Worm (Caenorhabditis elegans) whole organism, mixed stage, embryonic: Measurements from ENCODE around the gene nhr-213.

ENCODE experiments used
- M03D4.4 ChIP-seq: sonication (generic microtip); optimal IDR thresholded peaks from 2 replicates; lab custom pipeline; 2017; ENCODE audit warnings: mild to moderate bottlenecking, missing genetic modification characterization, missing compliant biosample characterization
- bed-3 ChIP-seq: fragments of 200-800 bp; sonication (Bioruptor generic); optimal IDR thresholded peaks from 3 replicates; lab custom pipeline; 2018; ENCODE audit warnings: mild to moderate bottlenecking, missing genetic modification characterization, moderate library complexity, missing compliant biosample characterization
- blmp-1 ChIP-seq: fragments of 150-350 bp; optimal IDR thresholded peaks from 2 replicates; lab custom pipeline; 2014; ENCODE audit warnings: missing biosample characterization, missing genetic modification characterization
- ceh-39 ChIP-seq: fragments of 150-350 bp; optimal IDR thresholded peaks from 2 replicates; lab custom pipeline; 2014; ENCODE audit warnings: missing biosample characterization, missing genetic modification characterization
- ceh-43 ChIP-seq: fragments of 200-800 bp; sonication (Bioruptor generic); optimal IDR thresholded peaks from 2 replicates; lab custom pipeline; 2018; ENCODE audit warnings: mild to moderate bottlenecking, missing genetic modification characterization, moderate library complexity, missing compliant biosample characterization
- cnd-1 ChIP-seq: fragments of 200-800 bp; sonication (Bioruptor generic); optimal IDR thresholded peaks from 2 replicates; lab custom pipeline; 2018; ENCODE audit warnings: mild to moderate bottlenecking, missing genetic modification characterization, missing compliant biosample characterization
- drap-1 ChIP-seq: fragments of 200-800 bp; sonication (Bioruptor generic); optimal IDR thresholded peaks from 3 replicates; lab custom pipeline; 2018; ENCODE audit warnings: mild to moderate bottlenecking, missing genetic modification characterization, missing compliant biosample characterization
- elt-3 ChIP-seq: fragments of 150-350 bp; optimal IDR thresholded peaks from 2 replicates; lab custom pipeline; 2014; ENCODE audit warnings: missing biosample characterization, missing genetic modification characterization
- flh-1 ChIP-seq: fragments of 200-800 bp; sonication (Bioruptor generic); optimal IDR thresholded peaks from 2 replicates; lab custom pipeline; 2018; ENCODE audit warnings: mild to moderate bottlenecking, missing genetic modification characterization, moderate library complexity, missing compliant biosample characterization
- ham-2 ChIP-seq: fragments of 200-800 bp; sonication (Bioruptor generic); optimal IDR thresholded peaks from 2 replicates; lab custom pipeline; 2018; ENCODE audit warnings: mild to moderate bottlenecking, missing genetic modification characterization, missing compliant biosample characterization
- hlh-1 ChIP-seq: fragments of 150-350 bp; optimal IDR thresholded peaks from 2 replicates; lab custom pipeline; 2014; ENCODE audit warnings: missing biosample characterization, missing genetic modification reagents, missing genetic modification characterization
- lin-13 ChIP-seq: fragments of 150-350 bp; optimal IDR thresholded peaks from 2 replicates; lab custom pipeline; 2014; ENCODE audit warnings: missing biosample characterization, missing genetic modification characterization
- lin-32 ChIP-seq: fragments of 200-800 bp; sonication (Bioruptor generic); optimal IDR thresholded peaks from 2 replicates; lab custom pipeline; 2018; ENCODE audit warnings: mild to moderate bottlenecking, missing genetic modification characterization, missing compliant biosample characterization
- mab-5 ChIP-seq: fragments of 150-350 bp; optimal IDR thresholded peaks from 2 replicates; lab custom pipeline; 2014; ENCODE audit warnings: missing biosample characterization, missing genetic modification characterization
- mep-1 ChIP-seq: fragments of 150-350 bp; optimal IDR thresholded peaks from 2 replicates; lab custom pipeline; 2017; ENCODE audit warnings: missing biosample characterization, missing genetic modification reagents, missing genetic modification characterization, inconsistent platforms
- mls-2 ChIP-seq: sonication (generic microtip); optimal IDR thresholded peaks from 2 replicates; lab custom pipeline; 2016; ENCODE audit warnings: mild to moderate bottlenecking, missing genetic modification characterization, moderate library complexity, missing compliant biosample characterization
- nhr-12 ChIP-seq: fragments of 150-350 bp; optimal IDR thresholded peaks from 2 replicates; lab custom pipeline; 2014; ENCODE audit warnings: missing biosample characterization, missing genetic modification characterization
- nhr-2 ChIP-seq: fragments of 150-350 bp; optimal IDR thresholded peaks from 2 replicates; lab custom pipeline; 2014; ENCODE audit warnings: missing biosample characterization, missing genetic modification characterization
- nhr-237 ChIP-seq: fragments of 150-350 bp; optimal IDR thresholded peaks from 2 replicates; lab custom pipeline; 2014; ENCODE audit warnings: missing biosample characterization, missing genetic modification characterization
- nhr-28 ChIP-seq: fragments of 150-350 bp; optimal IDR thresholded peaks from 2 replicates; lab custom pipeline; 2014; ENCODE audit warnings: missing biosample characterization, missing genetic modification characterization
- nhr-76 ChIP-seq: sonication (generic microtip); optimal IDR thresholded peaks from 2 replicates; lab custom pipeline; 2017; ENCODE audit warnings: missing biosample characterization, missing genetic modification characterization
- sptf-1 ChIP-seq: sonication (generic microtip); optimal IDR thresholded peaks from 2 replicates; lab custom pipeline; 2017; ENCODE audit warnings: mild to moderate bottlenecking, missing genetic modification characterization, moderate library complexity, missing compliant biosample characterization
- tbx-8 ChIP-seq: fragments of 200-800 bp; sonication (Bioruptor generic); optimal IDR thresholded peaks from 2 replicates; lab custom pipeline; 2018; ENCODE audit warnings: mild to moderate bottlenecking, missing genetic modification characterization, moderate library complexity, missing compliant biosample characterization
- unc-120 ChIP-seq: sonication (generic microtip); optimal IDR thresholded peaks from 2 replicates; lab custom pipeline; 2017; ENCODE audit warnings: missing genetic modification characterization, missing compliant biosample characterization; ENCODE audit not compliant: poor library complexity, severe bottlenecking
- unc-39 ChIP-seq: fragments of 150-350 bp; optimal IDR thresholded peaks from 2 replicates; lab custom pipeline; 2014; ENCODE audit warnings: missing biosample characterization, missing genetic modification characterization
- unc-62 ChIP-seq: fragments of 150-350 bp; optimal IDR thresholded peaks from 2 replicates; lab custom pipeline; 2014; ENCODE audit warnings: missing biosample characterization, missing genetic modification reagents, missing genetic modification characterization
- zip-8 ChIP-seq: fragments of 150-350 bp; optimal IDR thresholded peaks from 2 replicates; lab custom pipeline; 2014; ENCODE audit warnings: missing biosample characterization, missing genetic modification characterization
- ztf-11 ChIP-seq: fragments of 150-350 bp; optimal IDR thresholded peaks from 2 replicates; lab custom pipeline; 2014; ENCODE audit warnings: missing biosample characterization, missing genetic modification characterization

Gene nhr-213

DNA sequence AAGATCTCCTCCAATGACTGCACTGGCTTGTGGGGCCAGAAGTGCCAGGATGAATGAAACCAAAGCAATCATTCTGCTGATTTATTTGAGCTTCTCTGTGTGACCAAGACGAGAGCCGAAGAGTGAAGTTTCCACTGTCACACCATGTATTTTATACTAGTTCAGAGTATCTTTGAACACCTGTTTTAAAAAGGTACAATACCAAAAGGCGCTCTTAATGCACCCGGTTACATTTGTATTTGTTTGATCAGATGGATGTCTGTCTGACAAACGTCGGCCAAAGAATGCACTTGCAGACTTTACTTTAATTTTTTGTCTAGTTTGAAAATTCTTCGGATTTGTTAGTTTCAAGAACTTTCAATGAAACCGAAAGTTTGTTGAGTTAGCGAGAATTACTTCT, 23.7 kb upstream of the nhr-213 start, which contains the start of gene F35E8.10:
Gene F35E8.10, minus strand, starts transcription at position 101 of the 400 bp plus-strand sequence.
- TF ChIP-seq cnd-1 (no peak), mab-5 (no peak), hlh-1 (tag; lab: Kevin White, UChicago) (no peak), tbx-8 (GFP tag; lab: Kevin White, UChicago) (no peak), mls-2 (tag; lab: Kevin White, UChicago) (no peak), lin-13 (tag; lab: Kevin White, UChicago) (no peak), lin-32 (GFP tag; lab: Kevin White, UChicago) (no peak), ham-2 (GFP tag; lab: Kevin White, UChicago) (no peak), mep-1 (tag; lab: Kevin White, UChicago) (no peak), zip-8 (tag; lab: Kevin White, UChicago) (no peak), unc-62 (GFP tag; lab: Kevin White, UChicago) (no peak), unc-120 (tag; lab: Kevin White, UChicago) (no peak), flh-1 (GFP tag; lab: Kevin White, UChicago) (no peak), sptf-1 (tag; lab: Kevin White, UChicago) (no peak), nhr-12 (tag; lab: Kevin White, UChicago) (no peak), unc-39 (no peak)

DNA sequence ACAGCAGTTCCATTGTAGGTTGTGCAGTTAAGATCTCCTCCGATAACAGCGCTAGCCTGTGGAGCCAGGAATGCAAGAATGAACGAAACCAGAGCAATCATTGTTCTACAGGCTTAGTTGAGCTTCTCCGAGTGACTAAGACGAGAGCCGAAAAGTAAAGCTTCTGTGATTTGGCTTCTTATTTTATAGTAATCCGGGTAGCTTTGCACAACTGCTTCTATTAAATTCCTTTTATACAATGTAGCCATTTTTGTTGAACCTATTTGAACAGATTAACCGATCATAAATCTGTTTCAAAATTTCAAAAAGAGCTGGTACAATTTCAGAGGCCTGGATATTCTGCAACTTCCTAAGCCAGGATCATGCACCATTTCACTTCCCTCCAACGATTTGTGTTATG, 20.9 kb upstream of the nhr-213 start, which contains the start of gene F35E8.9:
Gene F35E8.9, minus strand, starts transcription at position 101 of the 400 bp plus-strand sequence.
- TF ChIP-seq ceh-43 (GFP tag; lab: Kevin White, UChicago) (no peak), hlh-1 (tag; lab: Kevin White, UChicago) (no peak), lin-13 (tag; lab: Kevin White, UChicago) (no peak), cnd-1 (no peak), mls-2 (tag; lab: Kevin White, UChicago) (no peak), blmp-1 (tag; lab: Kevin White, UChicago) (no peak), elt-3 (tag; lab: Kevin White, UChicago) (no peak), ceh-39 (tag; lab: Kevin White, UChicago) (no peak), nhr-237 (tag; lab: Kevin White, UChicago) (no peak), nhr-2 (tag; lab: Kevin White, UChicago) (no peak), drap-1 (no peak), nhr-28 (no peak), ztf-11 (tag; lab: Kevin White, UChicago) (no peak)

DNA sequence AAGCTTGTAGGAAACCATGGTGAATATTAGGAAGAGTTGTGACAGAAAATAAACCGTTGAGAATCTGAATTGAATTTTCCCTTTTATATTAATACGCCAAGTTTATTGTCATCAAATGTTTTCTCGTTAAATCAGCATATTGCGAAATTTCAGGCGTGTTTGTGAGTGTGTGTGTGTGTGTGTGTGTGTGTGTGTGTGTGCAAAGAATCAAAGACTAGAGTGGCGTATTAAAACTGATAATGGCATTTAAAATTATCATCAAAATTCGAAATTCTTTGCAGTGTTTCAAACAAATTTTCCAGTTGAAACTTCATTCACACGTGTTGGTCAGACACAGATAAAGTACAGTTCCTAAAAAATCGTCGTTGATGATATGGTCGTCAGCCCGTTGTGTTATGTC, 19.3 kb upstream of the nhr-213 start, which contains the start of gene gst-38:
Gene gst-38, minus strand, starts transcription at position 152 of the 400 bp plus-strand sequence.
- TF ChIP-seq M03D4.4 (tag; lab: Kevin White, UChicago) (no peak), drap-1 (no peak), tbx-8 (GFP tag; lab: Kevin White, UChicago) (no peak), bed-3 (GFP tag; lab: Kevin White, UChicago) (no peak), nhr-76 (no peak), unc-62 (GFP tag; lab: Kevin White, UChicago) (no peak), mab-5 (no peak)

DNA sequence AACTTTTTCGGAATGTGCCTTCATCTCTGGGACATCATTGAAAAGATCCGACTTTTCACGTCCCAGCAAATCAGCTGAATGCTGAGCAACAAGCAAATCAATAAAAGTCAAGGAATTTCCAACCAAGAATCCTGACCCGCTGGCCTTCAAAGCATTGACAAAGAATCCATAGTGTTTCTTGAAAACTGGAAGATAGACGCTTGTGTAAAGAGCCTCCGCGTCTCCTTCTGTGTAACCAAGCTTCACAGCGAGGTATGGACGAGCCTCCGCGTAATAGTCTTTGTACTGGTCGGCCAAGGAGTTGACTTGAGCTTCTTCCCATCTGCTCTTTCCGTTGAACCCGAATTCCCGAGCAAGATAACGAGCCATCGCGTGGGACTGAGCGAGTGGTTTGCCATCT, 18.7 kb upstream of the nhr-213 start:
- no peak for TF ChIP-seq mls-2 (tag; lab: Kevin White, UChicago)
- TF ChIP-seq mep-1 (tag; lab: Kevin White, UChicago): no peak
- TF ChIP-seq flh-1 (GFP tag; lab: Kevin White, UChicago): no peak
- TF ChIP-seq, all 35 proteins: peak for 0

DNA sequence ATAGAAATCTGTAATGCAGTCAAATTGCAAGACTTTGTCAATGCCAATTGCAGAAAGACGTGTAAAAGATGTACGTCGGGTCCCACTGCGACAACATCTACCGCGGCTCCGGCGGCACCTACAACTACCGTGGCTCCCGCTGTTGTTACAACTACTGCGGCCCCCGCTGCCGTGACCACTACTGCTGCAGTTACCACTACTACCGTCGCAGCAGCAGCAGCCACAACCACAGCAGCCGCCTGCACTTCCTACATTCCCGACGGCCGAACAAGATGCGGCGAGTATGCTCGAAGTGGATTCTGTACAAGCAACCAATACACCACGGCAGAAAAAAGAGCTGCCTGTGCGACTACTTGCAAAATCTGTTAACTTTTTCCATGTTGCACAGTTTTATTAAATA, 18.2 kb upstream of the nhr-213 start:
- TF ChIP-seq drap-1: peak; percentile 32
- TF ChIP-seq lin-32 (GFP tag; lab: Kevin White, UChicago): no peak
- no peak for TF ChIP-seq nhr-12 (tag; lab: Kevin White, UChicago)

DNA sequence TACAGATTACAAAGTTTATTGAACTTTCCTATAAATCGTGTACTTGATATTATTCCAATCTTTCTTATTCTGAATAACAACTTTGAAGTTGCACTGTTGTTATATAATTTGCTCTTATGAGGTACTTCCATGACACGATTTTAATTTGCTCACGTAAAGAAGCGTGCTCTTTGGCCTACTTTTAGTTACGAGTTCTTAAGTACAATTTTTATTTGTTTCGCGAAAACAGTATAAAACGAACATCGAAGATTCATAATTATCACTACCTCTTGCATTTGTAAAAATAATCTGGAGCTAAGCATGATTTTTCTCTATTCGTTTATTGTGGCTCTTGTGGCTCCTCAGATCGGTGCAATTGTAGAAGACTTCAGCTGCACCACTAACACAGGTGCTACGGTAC, 17.1 kb upstream of the nhr-213 start, which contains the start of gene F35E8.7:
Gene F35E8.7, plus strand, starts transcription at position 301 of the 400 bp plus-strand sequence.
- TF ChIP-seq hlh-1 (tag; lab: Kevin White, UChicago) (no peak), lin-13 (tag; lab: Kevin White, UChicago) (no peak), ztf-11 (tag; lab: Kevin White, UChicago) (no peak), mls-2 (tag; lab: Kevin White, UChicago) (no peak), nhr-76 (no peak)
